Worm (Caenorhabditis elegans) whole organism, late embryonic: Measurements from ENCODE around the gene hsd-2.

ENCODE experiments used
- F13H6.1 ChIP-seq: sonication (generic microtip); optimal IDR thresholded peaks from 2 replicates; lab custom pipeline; 2016; ENCODE audit warnings: missing genetic modification characterization, missing compliant biosample characterization
- ahr-1 ChIP-seq: sonication (generic microtip); optimal IDR thresholded peaks from 2 replicates; lab custom pipeline; 2016; ENCODE audit warnings: missing genetic modification characterization, missing compliant biosample characterization
- ama-1 ChIP-seq: fragments of 150-350 bp; optimal IDR thresholded peaks from 2 replicates; lab custom pipeline; 2014
- ceh-18 ChIP-seq: sonication (generic microtip); optimal IDR thresholded peaks from 2 replicates; lab custom pipeline; 2016; ENCODE audit warnings: missing genetic modification characterization, missing compliant biosample characterization
- ceh-19 ChIP-seq: fragments of 200-800 bp; sonication (Bioruptor generic); optimal IDR thresholded peaks from 2 replicates; lab custom pipeline; 2018; ENCODE audit warnings: mild to moderate bottlenecking, missing genetic modification characterization, missing compliant biosample characterization
- ceh-2 ChIP-seq: sonication (generic microtip); optimal IDR thresholded peaks from 2 replicates; lab custom pipeline; 2016; ENCODE audit warnings: missing genotype, missing genetic modification characterization, missing compliant biosample characterization
- ceh-22 ChIP-seq: sonication (generic microtip); optimal IDR thresholded peaks from 2 replicates; lab custom pipeline; 2017; ENCODE audit warnings: missing biosample characterization, missing genetic modification characterization
- ceh-31 ChIP-seq: sonication (generic microtip); optimal IDR thresholded peaks from 2 replicates; lab custom pipeline; 2016; ENCODE audit warnings: missing genetic modification characterization, missing compliant biosample characterization
- ceh-34 ChIP-seq: sonication (generic microtip); optimal IDR thresholded peaks from 2 replicates; lab custom pipeline; 2016; ENCODE audit warnings: mild to moderate bottlenecking, missing genetic modification characterization, missing compliant biosample characterization
- ceh-9 ChIP-seq: sonication (generic microtip); optimal IDR thresholded peaks from 2 replicates; lab custom pipeline; 2016; ENCODE audit warnings: mild to moderate bottlenecking, missing genetic modification characterization, inconsistent platforms, missing compliant biosample characterization
- dmd-4 ChIP-seq: sonication (generic microtip); optimal IDR thresholded peaks from 2 replicates; lab custom pipeline; 2016; ENCODE audit warnings: borderline replicate concordance, missing genetic modification characterization, missing compliant biosample characterization
- dve-1 ChIP-seq: sonication (generic microtip); optimal IDR thresholded peaks from 2 replicates; lab custom pipeline; 2017; ENCODE audit warnings: antibody characterized with exemption, mild to moderate bottlenecking, missing genetic modification characterization, missing compliant biosample characterization
- eyg-1 ChIP-seq: sonication (generic microtip); optimal IDR thresholded peaks from 2 replicates; lab custom pipeline; 2016; ENCODE audit warnings: missing genotype, missing genetic modification characterization, missing compliant biosample characterization
- fax-1 ChIP-seq: sonication (generic microtip); optimal IDR thresholded peaks from 2 replicates; lab custom pipeline; 2016; ENCODE audit warnings: missing genotype, missing genetic modification characterization, missing compliant biosample characterization
- fkh-10 ChIP-seq: fragments of 150-350 bp; optimal IDR thresholded peaks from 2 replicates; lab custom pipeline; 2014; ENCODE audit warnings: missing biosample characterization, missing genetic modification reagents, missing genetic modification characterization
- fkh-6 ChIP-seq: sonication (generic microtip); optimal IDR thresholded peaks from 2 replicates; lab custom pipeline; 2016; ENCODE audit warnings: missing genetic modification characterization, missing compliant biosample characterization
- gmeb-2 ChIP-seq: sonication (generic microtip); optimal IDR thresholded peaks from 2 replicates; lab custom pipeline; 2016; ENCODE audit warnings: missing genetic modification characterization, inconsistent platforms, missing compliant biosample characterization
- hlh-30 ChIP-seq: sonication (generic microtip); optimal IDR thresholded peaks from 2 replicates; lab custom pipeline; 2017; ENCODE audit warnings: antibody characterized with exemption, missing genetic modification characterization, missing compliant biosample characterization; ENCODE audit not compliant: insufficient read depth
- hlh-6 ChIP-seq: sonication (generic microtip); optimal IDR thresholded peaks from 2 replicates; lab custom pipeline; 2016; ENCODE audit warnings: missing genotype, missing genetic modification characterization, missing compliant biosample characterization
- madf-2 ChIP-seq: sonication (generic microtip); optimal IDR thresholded peaks from 2 replicates; lab custom pipeline; 2017; ENCODE audit warnings: missing genetic modification characterization, missing compliant biosample characterization
- mec-3 ChIP-seq: sonication (generic microtip); optimal IDR thresholded peaks from 2 replicates; lab custom pipeline; 2016; ENCODE audit warnings: borderline replicate concordance, missing genetic modification characterization, missing compliant biosample characterization
- nfya-1 ChIP-seq: sonication (generic microtip); optimal IDR thresholded peaks from 2 replicates; lab custom pipeline; 2017; ENCODE audit warnings: missing genetic modification characterization, mild to moderate bottlenecking, missing compliant biosample characterization, antibody characterized with exemption, moderate library complexity
- nhr-232 ChIP-seq: sonication (generic microtip); optimal IDR thresholded peaks from 2 replicates; lab custom pipeline; 2016; ENCODE audit warnings: missing genetic modification characterization, missing compliant biosample characterization
- npax-4 ChIP-seq: sonication (generic microtip); optimal IDR thresholded peaks from 2 replicates; lab custom pipeline; 2016; ENCODE audit warnings: missing genetic modification characterization, missing compliant biosample characterization
- pat-9 ChIP-seq: fragments of 200-800 bp; sonication (Bioruptor generic); optimal IDR thresholded peaks from 2 replicates; lab custom pipeline; 2018; ENCODE audit warnings: mild to moderate bottlenecking, missing genetic modification characterization, moderate library complexity, missing compliant biosample characterization
- pha-2 ChIP-seq: sonication (generic microtip); optimal IDR thresholded peaks from 2 replicates; lab custom pipeline; 2017; ENCODE audit warnings: mild to moderate bottlenecking, missing genetic modification characterization, missing compliant biosample characterization
- pros-1 ChIP-seq: fragments of 150-350 bp; optimal IDR thresholded peaks from 2 replicates; lab custom pipeline; 2014; ENCODE audit warnings: missing biosample characterization, missing genetic modification reagents, missing genetic modification characterization
- ref-2 ChIP-seq: sonication (generic microtip); optimal IDR thresholded peaks from 2 replicates; lab custom pipeline; 2016; ENCODE audit warnings: missing genetic modification characterization, missing compliant biosample characterization
- rnt-1 ChIP-seq: sonication (generic microtip); optimal IDR thresholded peaks from 2 replicates; lab custom pipeline; 2016; ENCODE audit warnings: missing genetic modification characterization, missing compliant biosample characterization
- sdc-2 ChIP-seq: sonication (generic microtip); optimal IDR thresholded peaks from 2 replicates; lab custom pipeline; 2016; ENCODE audit warnings: missing genotype, missing genetic modification characterization, missing compliant biosample characterization
- sox-4 ChIP-seq: sonication (generic microtip); optimal IDR thresholded peaks from 2 replicates; lab custom pipeline; 2017; ENCODE audit warnings: mild to moderate bottlenecking, missing genetic modification characterization, inconsistent platforms, missing compliant biosample characterization
- syd-9 ChIP-seq: sonication (generic microtip); optimal IDR thresholded peaks from 2 replicates; lab custom pipeline; 2016; ENCODE audit warnings: mild to moderate bottlenecking, missing genetic modification characterization, moderate library complexity, missing compliant biosample characterization
- tbx-2 ChIP-seq: sonication (generic microtip); optimal IDR thresholded peaks from 2 replicates; lab custom pipeline; 2016; ENCODE audit warnings: missing genetic modification characterization, missing compliant biosample characterization
- unc-3 ChIP-seq, 2 experiments: fragments of 200-800 bp in 1 of 2; sonication (Bioruptor generic) in 1 of 2; sonication (generic microtip) in 1 of 2; conservative IDR thresholded peaks in 1 of 2; optimal IDR thresholded peaks in 1 of 2; 2 replicates each; pipeline versions ENCODE4 v1.3.6 to Lab custom; 2016 to 2022; ENCODE audit warnings: missing compliant biosample characterization in 2 of 2, missing genetic modification characterization in 2 of 2, missing genetic modification reagents in 1 of 2
- unc-42 ChIP-seq: sonication (generic microtip); optimal IDR thresholded peaks from 2 replicates; lab custom pipeline; 2016; ENCODE audit warnings: missing genotype, missing genetic modification characterization, missing compliant biosample characterization
- unc-55 ChIP-seq: sonication (generic microtip); optimal IDR thresholded peaks from 2 replicates; lab custom pipeline; 2017; ENCODE audit warnings: missing biosample characterization, missing genetic modification reagents, missing genetic modification characterization
- unc-86 ChIP-seq: sonication (generic microtip); optimal IDR thresholded peaks from 2 replicates; lab custom pipeline; 2016; ENCODE audit warnings: missing genetic modification characterization, missing compliant biosample characterization
- ztf-16 ChIP-seq: sonication (generic microtip); optimal IDR thresholded peaks from 2 replicates; lab custom pipeline; 2017; ENCODE audit warnings: missing genetic modification characterization, missing compliant biosample characterization

The hsd-2 gene

DNA sequence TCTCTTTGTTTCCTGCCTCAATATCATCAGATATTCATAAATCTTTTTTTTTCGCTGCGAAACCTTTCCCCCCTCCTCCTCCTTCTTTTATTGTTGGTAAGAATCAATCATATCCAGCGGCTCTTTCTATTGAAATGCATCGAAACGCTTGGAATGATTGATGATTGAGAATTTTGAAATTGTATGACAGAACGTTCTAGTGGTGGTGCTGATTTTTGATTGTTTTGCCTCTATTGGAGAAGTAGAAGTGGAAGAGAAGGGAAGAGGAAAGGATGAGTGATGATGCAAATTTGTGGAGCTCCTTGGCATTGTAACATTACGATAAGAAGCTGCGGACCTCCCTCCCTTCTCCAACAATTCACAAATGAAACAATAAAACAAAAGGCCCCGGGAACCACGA, 39.4 kb upstream of the hsd-2 start:
- no peak for TF ChIP-seq hlh-6 (tag; lab: Kevin White, UChicago)
- peak; percentile 73 for TF ChIP-seq unc-55 (GFP tag; lab: Kevin White, UChicago)

DNA sequence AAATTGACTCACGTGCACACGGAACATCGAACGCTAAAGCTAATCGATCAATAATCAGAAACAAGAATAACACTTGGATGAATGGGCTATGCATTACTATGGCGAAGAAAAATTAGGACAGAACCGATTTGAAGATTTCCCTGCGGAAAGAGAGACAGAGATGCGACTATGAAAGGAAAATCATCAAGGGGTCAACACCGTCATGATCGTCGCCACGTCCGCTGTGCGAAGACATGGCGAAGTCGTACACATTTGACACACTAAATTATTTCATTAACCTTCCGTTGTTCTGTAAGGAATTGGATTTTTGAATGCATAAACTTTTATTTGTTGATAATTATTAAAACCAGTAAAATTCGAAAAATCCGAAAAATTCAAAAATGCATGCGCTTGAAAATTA, 35.8 kb upstream of the hsd-2 start, which contains the start of gene M03F4.6:
Gene M03F4.6 (minus strand): TSS at position 101 of the 400 bp plus-strand sequence.
- TF ChIP-seq gmeb-2 (tag; lab: Kevin White, UChicago) (no peak), ama-1 (lab: Kevin White, UChicago) (peak; percentile 68)

DNA sequence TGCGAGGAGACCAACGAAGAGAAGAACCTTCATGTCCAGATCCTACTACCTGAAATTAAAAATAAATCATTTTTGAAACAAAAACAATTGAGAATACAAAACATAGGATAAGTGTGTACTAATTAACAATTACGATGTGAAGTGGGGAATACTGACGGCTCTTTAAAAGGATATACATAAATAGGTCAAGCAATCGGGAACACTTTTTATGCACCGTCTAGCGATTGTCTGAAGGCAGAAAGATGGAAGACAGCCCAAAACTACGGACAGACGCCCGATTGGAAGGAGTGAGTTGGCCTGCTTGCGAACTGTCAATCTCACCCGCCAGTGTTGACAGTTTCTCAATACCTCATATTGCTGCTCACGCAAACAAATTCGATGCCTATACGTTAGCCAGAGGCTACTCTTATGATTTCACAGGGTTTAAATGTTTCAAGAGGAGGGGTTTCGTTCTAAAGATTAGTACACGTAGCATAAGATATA, 34.1 kb upstream of the hsd-2 start, which contains the start of gene calu-1:
Gene calu-1 (minus strand): TSS at position 51 of the 483 bp plus-strand sequence.
- TF ChIP-seq mec-3 (tag; lab: Kevin White, UChicago) (no peak), unc-42 (no peak), pros-1 (tag; lab: Kevin White, UChicago) (no peak), nhr-232 (tag; lab: Kevin White, UChicago) (no peak), hlh-6 (tag; lab: Kevin White, UChicago) (no peak), F13H6.1 (tag; lab: Kevin White, UChicago) (no peak), ceh-31 (tag; lab: Kevin White, UChicago) (no peak), ceh-34 (no peak), npax-4 (no peak), pat-9 (tag; lab: Kevin White, UChicago) (no peak), unc-86 (tag; lab: Kevin White, UChicago) (no peak)

DNA sequence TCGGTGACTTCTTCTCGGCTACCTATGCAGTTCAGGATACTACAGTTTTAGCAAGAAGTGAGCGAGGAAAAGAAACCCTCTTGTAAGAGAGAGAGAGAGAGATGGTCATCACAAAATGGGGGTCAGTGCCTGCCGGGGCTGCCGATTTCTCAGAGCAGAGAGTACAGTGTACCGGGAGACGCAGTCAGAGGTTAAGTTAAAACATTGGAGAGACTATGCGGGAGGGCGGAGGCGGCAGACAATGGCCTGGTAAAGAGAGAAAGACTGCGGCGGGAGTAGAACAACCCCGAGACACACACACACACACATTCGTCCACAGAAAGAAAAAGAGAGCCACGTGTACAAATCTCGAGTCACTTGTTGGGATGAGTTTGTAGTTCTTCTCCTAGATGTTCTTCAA, 33.6 kb upstream of the hsd-2 start:
- TF ChIP-seq unc-55 (GFP tag; lab: Kevin White, UChicago) = peak; percentile 14
- peak; percentile 69 for TF ChIP-seq tbx-2
- peak; percentile 3 for TF ChIP-seq dmd-4 (tag; lab: Kevin White, UChicago)
- peak; percentile 37 for TF ChIP-seq ceh-2 (tag; lab: Kevin White, UChicago)
- peak; percentile 47 for TF ChIP-seq ref-2
- TF ChIP-seq sdc-2 (tag; lab: Kevin White, UChicago) = peak; percentile 15
- peak; percentile 12 for TF ChIP-seq ceh-19 (GFP tag; lab: Kevin White, UChicago)
- TF ChIP-seq unc-3 (GFP tag; conservative IDR thresholded peaks at IDR 0.05; lab: Robert Waterston, UW) = no peak
- TF ChIP-seq unc-3 (tag; optimal IDR thresholded peaks at IDR 0.05; lab: Kevin White, UChicago) = no peak
- TF ChIP-seq ceh-31 (tag; lab: Kevin White, UChicago) = peak; percentile 43
- TF ChIP-seq ceh-18 = peak; percentile 28
- TF ChIP-seq pros-1 (tag; lab: Kevin White, UChicago) = no peak
- no peak for TF ChIP-seq madf-2
- no peak for TF ChIP-seq fkh-10
- TF ChIP-seq rnt-1 (tag; lab: Kevin White, UChicago) = peak; percentile 33
- peak; percentile 85 for TF ChIP-seq hlh-30
- TF ChIP-seq, all 69 proteins: peak for 11

DNA sequence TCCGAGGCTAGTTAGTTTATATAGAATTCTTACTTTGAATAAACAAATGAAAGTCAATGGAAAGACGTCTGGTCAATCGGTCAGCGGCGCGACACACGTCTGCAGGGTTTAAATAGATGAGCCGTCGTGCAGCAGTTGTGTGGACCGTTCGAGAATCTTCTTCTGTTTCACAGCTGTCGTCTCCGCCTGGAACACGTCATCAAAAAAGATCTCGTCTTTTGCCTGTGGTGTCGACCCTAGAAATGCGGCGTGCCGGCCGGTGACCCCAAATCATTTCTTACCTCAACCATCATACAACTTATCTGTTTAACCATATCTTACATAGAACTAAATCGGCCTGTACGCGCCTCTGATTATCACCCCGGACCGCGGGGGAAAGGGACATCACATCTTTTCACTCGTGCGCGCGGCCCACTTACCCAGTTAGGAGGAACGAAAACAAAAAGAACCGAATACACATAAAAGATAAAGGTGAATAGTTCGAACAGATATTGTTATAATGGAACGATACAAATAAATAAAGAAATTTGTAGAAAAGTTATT, 32.9 kb upstream of the hsd-2 start:
- TF ChIP-seq eyg-1 (peak; percentile 6), unc-55 (GFP tag; lab: Kevin White, UChicago) (peak; percentile 38), sox-4 (tag; lab: Kevin White, UChicago) (no peak)

DNA sequence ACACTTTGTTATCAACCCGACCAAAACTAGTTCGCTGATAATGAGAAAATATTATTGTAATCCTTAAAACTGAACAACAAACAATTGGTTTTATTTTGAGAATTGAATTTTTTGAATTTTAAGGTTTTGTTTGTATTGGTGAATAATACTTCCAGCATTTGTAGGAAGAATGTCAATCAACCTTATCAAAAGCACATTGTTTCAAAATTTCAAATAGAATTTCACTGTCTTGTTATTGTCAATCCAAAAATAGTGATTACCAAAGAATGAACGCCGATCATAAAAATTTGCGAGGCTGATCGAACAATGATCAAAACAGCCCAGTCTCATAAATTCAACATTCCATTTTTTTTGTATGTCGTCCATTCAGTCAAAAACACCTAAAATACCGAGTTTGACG, 30.6 kb upstream of the hsd-2 start:
- TF ChIP-seq nfya-1 (tag; lab: Kevin White, UChicago) (no peak), nhr-232 (tag; lab: Kevin White, UChicago) (no peak), syd-9 (tag; lab: Kevin White, UChicago) (no peak), fkh-6 (no peak), pha-2 (tag; lab: Kevin White, UChicago) (no peak), ztf-16 (tag; lab: Kevin White, UChicago) (no peak), dve-1 (tag; lab: Kevin White, UChicago) (no peak), tbx-2 (no peak), ama-1 (lab: Kevin White, UChicago) (no peak), madf-2 (no peak), sdc-2 (tag; lab: Kevin White, UChicago) (no peak), ceh-9 (tag; lab: Kevin White, UChicago) (no peak), dmd-4 (tag; lab: Kevin White, UChicago) (no peak), ahr-1 (no peak), ceh-22 (tag; lab: Kevin White, UChicago) (no peak), fax-1 (no peak)
